Worm (Caenorhabditis elegans) whole organism, L3 larva: ENCODE data around the gene Y68A4A.10.

Source experiments
- fos-1 ChIP-seq: fragments of 150-350 bp; optimal IDR thresholded peaks from 2 replicates; lab custom pipeline; 2014; ENCODE audit warnings: missing biosample characterization, missing genetic modification characterization
- lin-15B ChIP-seq: fragments of 150-350 bp; optimal IDR thresholded peaks from 2 replicates; lab custom pipeline; 2014; ENCODE audit warnings: missing biosample characterization, missing genetic modification characterization
- nhr-25 ChIP-seq: sonication (generic microtip); optimal IDR thresholded peaks from 2 replicates; lab custom pipeline; 2017; ENCODE audit warnings: missing biosample characterization, missing genetic modification characterization
- snpc-4 ChIP-seq: fragments of 150-350 bp; optimal IDR thresholded peaks from 2 replicates; lab custom pipeline; 2014; ENCODE audit warnings: missing biosample characterization, missing genetic modification characterization
- unc-39 ChIP-seq: sonication (generic microtip); optimal IDR thresholded peaks from 4 replicates; lab custom pipeline; 2017; ENCODE audit warnings: missing biosample characterization, missing genetic modification characterization

DNA sequence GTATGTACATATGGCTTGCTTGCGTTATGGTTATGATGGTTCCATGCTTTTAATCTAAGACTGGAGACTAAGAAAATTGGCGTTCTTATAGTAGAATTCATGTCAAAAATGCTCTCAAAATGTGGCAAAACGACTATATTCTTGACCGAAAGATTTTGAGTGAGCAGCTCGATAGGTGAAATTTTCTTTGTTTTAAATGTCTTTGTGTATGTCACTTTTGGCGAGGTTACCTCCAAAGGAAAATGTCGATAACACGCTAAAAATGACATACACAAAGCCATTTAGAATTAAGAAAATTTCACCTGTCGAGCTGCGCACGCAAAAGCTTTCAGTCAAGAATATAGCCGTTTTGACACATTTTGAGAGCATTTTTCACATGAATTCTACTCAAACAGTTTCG is 34.5 kb upstream of the Y68A4A.10 start, which contains the start of gene srz-66:
- TF ChIP-seq lin-15B: no peak
- TF ChIP-seq fos-1 (tag; lab: Kevin White, UChicago): no peak
- no peak for TF ChIP-seq nhr-25 (tag; lab: Kevin White, UChicago)
- no peak for TF ChIP-seq snpc-4 (tag; lab: Kevin White, UChicago)
- TF ChIP-seq unc-39: no peak
